Worm (Caenorhabditis elegans): ENCODE results near the gene wee-1.3.

DNA sequence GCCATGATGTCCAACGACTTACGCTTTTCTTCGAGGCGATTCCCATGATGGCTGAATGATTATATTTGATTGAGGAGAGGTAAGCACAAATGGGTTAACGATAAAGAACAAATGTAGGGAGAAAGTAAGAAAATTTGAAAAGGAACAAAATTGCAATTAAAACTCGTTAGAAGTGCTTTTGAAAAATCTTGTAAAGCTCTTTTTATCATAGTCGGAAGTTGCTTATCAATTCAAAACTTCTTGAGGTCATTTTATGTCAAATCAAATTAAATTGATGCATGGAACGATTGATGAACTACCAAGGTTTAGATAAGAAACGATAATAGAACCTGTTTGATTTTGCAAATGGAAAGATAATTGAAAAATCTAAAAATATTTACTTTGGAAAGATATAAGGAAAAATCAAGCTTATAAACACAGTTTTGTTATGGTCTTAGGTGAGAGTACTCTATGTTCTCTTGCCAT is 7.4 kb downstream of the wee-1.3 start, which contains the start of gene glt-5:
- TF ChIP-seq ceh-82 (tag; optimal IDR thresholded peaks at IDR 0.05) (no peak), ama-1 (optimal IDR thresholded peaks at IDR 0.05) (no peak), R02D3.7 (tag; optimal IDR thresholded peaks at IDR 0.05) (no peak), nhr-42 (GFP tag; IDR thresholded peaks at IDR 0.05) (no peak), ces-1 (GFP tag; optimal IDR thresholded peaks at IDR 0.05) (no peak), unc-62 (GFP tag; optimal IDR thresholded peaks at IDR 0.05 in 1 of 2) (no peak), unc-62 (tag; optimal IDR thresholded peaks at IDR 0.05) (no peak), nhr-10 (tag; optimal IDR thresholded peaks at IDR 0.05) (no peak), snpc-4 (tag; optimal IDR thresholded peaks at IDR 0.05) (no peak), zip-2 (tag; optimal IDR thresholded peaks at IDR 0.05) (no peak), F26F4.8 (GFP tag; conservative IDR thresholded peaks at IDR 0.05) (no peak), unc-39 (tag; optimal IDR thresholded peaks at IDR 0.05) (no peak), nhr-11 (tag; optimal IDR thresholded peaks at IDR 0.05) (no peak), dve-1 (tag; optimal IDR thresholded peaks at IDR 0.05; ENCODE audit: insufficient read depth) (no peak), Y48G9A.11 (GFP tag; IDR thresholded peaks at IDR 0.05) (no peak)

Measured in whole organism, L4 larva.